Worm (Caenorhabditis elegans): ENCODE measurements around the gene ZK892.4.
"Not testable (repeated sequence)": the region's sequence is repeated elsewhere in the genome, so short reads cannot be mapped to it uniquely, and the experiment has no call there.

ZK892.4 gene

DNA sequence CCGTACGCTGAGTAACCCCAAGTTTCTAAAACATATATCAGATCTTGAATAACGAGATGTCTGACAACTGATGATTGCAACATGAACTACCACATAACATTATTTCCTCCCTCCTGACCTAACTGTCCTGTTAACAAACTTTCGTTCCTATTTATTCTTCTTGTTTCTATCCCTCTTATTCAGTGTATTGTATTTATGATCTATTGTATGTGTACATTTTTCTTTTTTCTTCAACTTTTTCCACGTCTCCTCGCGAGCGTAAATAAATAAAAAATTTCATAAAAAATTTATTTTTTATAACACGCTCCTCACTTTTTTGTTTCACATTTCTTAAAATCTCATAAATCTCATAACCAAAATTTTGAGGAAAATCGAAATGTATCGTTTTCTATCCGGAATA is at the start of gene ZK892.4:
Gene ZK892.4, plus strand, starts transcription at position 301 of the 400 bp plus-strand sequence.
- TF ChIP-seq tbx-37 (GFP tag; conservative IDR thresholded peaks at IDR 0.05); ets-7 (tag; optimal IDR thresholded peaks at IDR 0.05); aly-1 (tag; optimal IDR thresholded peaks at IDR 0.05): not testable (repeated sequence)

DNA sequence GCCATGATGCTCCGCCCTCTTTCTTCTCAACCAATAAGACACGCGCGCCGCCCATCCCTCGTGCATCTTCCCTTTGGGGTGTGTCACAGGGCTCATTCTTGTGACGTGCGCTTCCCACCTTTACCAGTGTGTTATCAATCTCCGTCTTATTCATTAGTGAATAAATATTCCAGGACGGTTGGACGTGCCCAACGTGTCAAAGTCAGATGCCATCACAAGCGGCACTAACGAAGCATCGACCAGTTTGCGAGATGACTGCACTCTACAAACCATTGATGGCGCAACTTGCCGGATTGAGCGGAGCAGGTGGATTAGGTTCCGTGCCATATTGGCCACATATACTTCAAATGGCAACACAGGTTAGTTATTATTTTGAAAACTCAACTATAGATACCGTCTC is 46.2 kb upstream of the ZK892.4 start:
- TF ChIP-seq F13C5.2 (tag; optimal IDR thresholded peaks at IDR 0.05) (no peak), tbx-11 (GFP tag; IDR thresholded peaks at IDR 0.05) (no peak), tra-4 (tag; optimal IDR thresholded peaks at IDR 0.05) (no peak)

DNA sequence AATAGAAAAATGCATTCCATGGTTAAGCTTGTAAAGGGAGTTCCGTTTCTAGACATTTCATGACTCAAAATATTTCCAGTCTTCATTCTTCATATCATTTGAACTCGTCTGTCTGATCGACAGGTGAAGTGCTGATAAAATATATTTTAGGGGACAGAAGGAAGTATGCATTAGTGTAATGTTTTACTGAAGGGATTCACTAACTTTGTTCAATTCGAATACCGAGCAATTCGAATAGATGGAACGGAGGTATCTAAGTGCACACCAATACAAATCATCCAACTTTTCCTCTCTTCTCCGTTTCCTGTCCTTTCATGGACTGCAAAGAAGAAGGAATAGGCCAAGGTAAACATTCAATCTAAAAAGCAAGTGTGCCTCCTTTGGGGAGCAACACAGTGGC is 42.6 kb upstream of the ZK892.4 start:
- TF ChIP-seq scrt-1 (GFP tag; IDR thresholded peaks at IDR 0.05) (no peak), tra-4 (tag; optimal IDR thresholded peaks at IDR 0.05) (no peak), ceh-36 (tag; optimal IDR thresholded peaks at IDR 0.05) (no peak), hmbx-1 (tag; optimal IDR thresholded peaks at IDR 0.05) (no peak), pes-1 (GFP tag; IDR thresholded peaks at IDR 0.05) (no peak), ets-7 (tag; optimal IDR thresholded peaks at IDR 0.05) (no peak)

DNA sequence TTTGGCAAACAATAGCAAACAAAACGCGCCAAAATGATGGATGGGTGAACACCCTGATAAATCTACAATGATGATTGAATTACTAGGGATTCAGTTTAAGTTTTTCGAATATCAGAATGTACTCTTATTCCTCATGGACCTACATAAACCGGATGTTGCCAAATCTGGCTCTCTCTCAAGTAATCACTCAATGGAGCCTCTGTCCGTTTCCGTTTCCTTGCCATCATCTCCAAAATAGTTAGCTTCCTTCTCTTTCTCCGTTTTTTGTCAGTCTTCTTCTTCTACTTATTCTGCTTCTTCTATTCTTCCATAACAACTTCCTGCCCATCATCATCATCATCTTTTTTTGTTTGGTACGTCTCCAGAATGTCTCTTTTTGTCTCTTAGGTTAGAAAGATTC is 41.0 kb upstream of the ZK892.4 start:
- no peak for TF ChIP-seq aly-1 (tag; optimal IDR thresholded peaks at IDR 0.05)
- no peak for TF ChIP-seq hmbx-1 (tag; optimal IDR thresholded peaks at IDR 0.05)
- no peak for TF ChIP-seq tra-4 (tag; optimal IDR thresholded peaks at IDR 0.05)
- no peak for TF ChIP-seq tbx-11 (GFP tag; IDR thresholded peaks at IDR 0.05)
- no peak for TF ChIP-seq tbx-37 (GFP tag; conservative IDR thresholded peaks at IDR 0.05)
- TF ChIP-seq pes-1 (GFP tag; IDR thresholded peaks at IDR 0.05) = no peak
- no peak for TF ChIP-seq scrt-1 (GFP tag; IDR thresholded peaks at IDR 0.05)
- TF ChIP-seq F13C5.2 (tag; optimal IDR thresholded peaks at IDR 0.05) = no peak
- no peak for TF ChIP-seq ceh-13 (GFP tag; optimal IDR thresholded peaks at IDR 0.05)

DNA sequence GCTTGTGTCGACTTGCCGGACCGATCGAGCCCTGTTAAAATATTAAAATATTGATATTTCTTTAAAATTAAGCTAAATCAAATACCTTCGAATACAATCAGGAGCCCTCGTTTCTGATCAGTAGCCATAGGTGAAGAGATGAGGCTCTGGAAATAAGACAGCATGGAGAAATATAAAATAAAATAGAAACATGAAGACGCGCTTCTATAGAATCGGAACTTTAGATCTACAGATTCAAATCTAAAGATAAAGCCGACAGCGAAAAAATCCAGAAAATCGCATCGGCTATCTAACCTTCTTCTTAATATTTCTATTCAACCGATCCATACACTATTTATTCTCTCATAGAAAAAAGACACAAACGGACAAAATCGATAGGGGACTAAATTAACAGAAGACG is 39.4 kb upstream of the ZK892.4 start, which contains the start of gene dtmk-1:
Gene dtmk-1, minus strand, starts transcription at position 146 of the 400 bp plus-strand sequence.
- no peak for TF ChIP-seq tbx-37 (GFP tag; conservative IDR thresholded peaks at IDR 0.05)

DNA sequence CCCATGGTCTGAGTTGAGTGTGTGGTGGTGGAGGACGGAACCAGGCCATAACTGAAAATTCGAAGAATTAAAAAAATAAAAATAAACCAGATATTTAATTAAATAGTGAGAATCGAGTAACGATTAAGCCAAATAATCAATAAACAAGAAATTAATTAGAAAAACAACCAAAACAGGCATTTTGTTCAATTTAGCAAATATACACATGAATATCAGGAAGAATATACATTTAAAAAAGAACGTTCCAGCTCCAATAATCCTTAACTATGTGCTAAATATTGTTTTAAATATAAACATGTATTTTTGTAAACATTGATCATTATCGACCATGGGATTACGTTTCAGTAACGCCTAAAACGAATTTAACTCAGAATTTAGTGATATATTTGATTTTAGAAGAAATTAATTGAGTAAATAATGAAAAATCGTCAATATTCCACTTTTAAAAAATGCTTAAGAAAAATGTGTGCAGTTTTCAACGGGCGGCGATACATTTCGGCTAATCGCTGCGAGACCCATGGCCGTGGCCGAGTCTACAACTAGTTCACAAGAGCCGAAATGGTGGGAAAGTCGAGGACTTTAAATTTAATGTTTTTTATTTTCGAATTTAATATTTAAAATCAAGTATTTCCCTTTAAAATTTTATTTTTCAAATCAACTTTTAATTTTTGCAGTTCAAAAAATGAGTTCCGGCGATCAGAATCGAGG is 38.2 kb upstream of the ZK892.4 start, which contains the start of the genes R53.4 and psf-1:
Gene R53.4, minus strand, starts transcription at position 51 of the 708 bp plus-strand sequence.
Gene psf-1, plus strand, starts transcription at position 675 of the 708 bp plus-strand sequence.
- no peak for TF ChIP-seq ceh-36 (tag; optimal IDR thresholded peaks at IDR 0.05)
- TF ChIP-seq tbx-37 (GFP tag; conservative IDR thresholded peaks at IDR 0.05) = peak; percentile 57; the same call in 1 of the 2 replicates
- no peak for TF ChIP-seq sea-1 (GFP tag; conservative IDR thresholded peaks at IDR 0.05)
- TF ChIP-seq ama-1 (optimal IDR thresholded peaks at IDR 0.05) = no peak
- TF ChIP-seq pes-1 (GFP tag; IDR thresholded peaks at IDR 0.05) = 0 out of 2 replicates have a peak, but pooled peaks have one; percentile 33
- TF ChIP-seq hmbx-1 (tag; optimal IDR thresholded peaks at IDR 0.05) = no peak
- no peak for TF ChIP-seq hnd-1 (tag; optimal IDR thresholded peaks at IDR 0.05)
- TF ChIP-seq scrt-1 (GFP tag; IDR thresholded peaks at IDR 0.05) = no peak
- no peak for TF ChIP-seq ceh-13 (GFP tag; optimal IDR thresholded peaks at IDR 0.05)
- TF ChIP-seq aly-1 (tag; optimal IDR thresholded peaks at IDR 0.05) = no peak

DNA sequence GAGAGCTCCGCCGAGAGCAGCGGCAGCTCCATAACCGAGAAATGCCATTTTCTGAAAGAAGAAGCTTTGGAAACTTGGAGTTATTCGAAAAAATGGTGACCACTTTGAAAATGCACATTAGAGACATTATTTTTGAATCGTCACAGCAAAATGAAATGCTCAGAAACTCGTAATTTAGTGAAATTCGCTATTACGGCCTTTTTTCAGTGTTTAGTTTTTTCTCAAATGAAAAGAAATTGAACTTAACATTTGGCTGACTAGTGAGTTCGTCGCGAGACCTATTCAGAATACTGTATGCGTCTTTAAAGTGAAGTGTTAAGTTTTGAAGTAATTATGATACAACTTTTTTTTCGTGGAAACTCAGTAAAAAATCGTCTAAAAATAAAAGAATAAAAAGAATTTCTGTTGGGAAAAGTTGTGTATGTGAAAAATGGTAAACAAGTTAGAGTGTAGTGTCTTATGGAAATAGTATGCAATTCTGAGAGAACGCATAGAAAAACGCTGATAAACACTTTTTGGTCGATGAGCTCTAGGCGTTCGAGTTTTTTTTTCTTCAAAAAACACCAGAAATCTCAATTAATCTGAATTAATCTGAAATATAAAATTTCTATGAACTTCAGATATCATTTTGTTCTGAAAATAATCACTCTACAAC is 35.8 kb upstream of the ZK892.4 start, which contains the start of gene R53.5:
Gene R53.5, minus strand, starts transcription at position 51 of the 655 bp plus-strand sequence.
- no peak for TF ChIP-seq tra-4 (tag; optimal IDR thresholded peaks at IDR 0.05)
- no peak for TF ChIP-seq tbx-37 (GFP tag; conservative IDR thresholded peaks at IDR 0.05)
- TF ChIP-seq scrt-1 (GFP tag; IDR thresholded peaks at IDR 0.05) = no peak

DNA sequence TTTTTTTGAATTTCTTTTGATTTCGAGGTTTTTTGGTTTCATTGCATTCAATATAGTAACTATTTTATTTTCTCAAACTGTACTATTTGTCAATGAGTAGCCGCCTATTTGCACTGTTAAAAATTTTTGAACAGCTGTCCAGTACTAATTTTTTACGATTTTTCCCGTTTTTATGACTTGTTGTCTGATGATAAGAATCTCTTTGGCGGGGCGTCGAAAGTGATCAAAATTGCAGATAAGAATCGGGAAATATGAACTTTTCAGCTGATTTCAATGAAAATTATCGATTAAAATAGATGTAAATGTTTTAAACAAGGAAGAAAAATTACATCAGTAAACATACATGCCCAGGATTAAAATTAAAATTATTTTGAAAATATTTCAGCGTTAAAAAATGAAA is 32.2 kb upstream of the ZK892.4 start:
- TF ChIP-seq ceh-13 (GFP tag; optimal IDR thresholded peaks at IDR 0.05) (no peak), ceh-36 (tag; optimal IDR thresholded peaks at IDR 0.05) (no peak), tbx-37 (GFP tag; conservative IDR thresholded peaks at IDR 0.05) (no peak), tra-4 (tag; optimal IDR thresholded peaks at IDR 0.05) (no peak), ama-1 (optimal IDR thresholded peaks at IDR 0.05) (no peak), B0310.2 (tag; optimal IDR thresholded peaks at IDR 0.05) (no peak), hnd-1 (tag; optimal IDR thresholded peaks at IDR 0.05) (no peak), pes-1 (GFP tag; IDR thresholded peaks at IDR 0.05) (no peak), flt-1 (GFP tag; IDR thresholded peaks at IDR 0.05) (no peak), F13C5.2 (tag; optimal IDR thresholded peaks at IDR 0.05) (no peak), hmbx-1 (tag; optimal IDR thresholded peaks at IDR 0.05) (no peak), tbx-11 (GFP tag; IDR thresholded peaks at IDR 0.05) (no peak), hmg-4 (GFP tag; optimal IDR thresholded peaks at IDR 0.05) (no peak)

DNA sequence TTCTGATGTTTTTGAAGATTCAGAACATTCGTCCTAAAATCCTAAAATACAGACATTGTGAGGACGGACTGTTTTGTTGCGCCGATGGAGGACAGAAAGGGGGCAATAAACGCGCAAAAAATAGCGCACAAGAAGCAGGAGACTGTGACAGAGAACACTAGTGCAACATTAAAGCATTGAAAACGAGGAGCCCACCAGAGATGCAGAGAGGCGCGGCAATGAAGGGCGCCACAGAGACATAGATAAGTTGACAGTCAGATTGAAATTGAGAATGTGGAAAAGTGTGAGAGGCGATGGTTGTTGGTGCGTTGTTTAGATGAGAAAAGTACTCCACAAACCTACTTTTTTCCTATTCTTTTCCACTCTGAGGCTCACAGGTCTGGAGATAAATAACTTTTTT is 31.4 kb upstream of the ZK892.4 start, which contains the start of gene aakg-5:
Gene aakg-5, minus strand, starts transcription at position 159 of the 400 bp plus-strand sequence.
- TF ChIP-seq tbx-11 (GFP tag; IDR thresholded peaks at IDR 0.05) (no peak), sea-1 (GFP tag; conservative IDR thresholded peaks at IDR 0.05) (no peak), hnd-1 (tag; optimal IDR thresholded peaks at IDR 0.05) (no peak), pes-1 (GFP tag; IDR thresholded peaks at IDR 0.05) (no peak), scrt-1 (GFP tag; IDR thresholded peaks at IDR 0.05) (no peak), ama-1 (optimal IDR thresholded peaks at IDR 0.05) (no peak), tbx-37 (GFP tag; conservative IDR thresholded peaks at IDR 0.05) (no peak), hmbx-1 (tag; optimal IDR thresholded peaks at IDR 0.05) (no peak), ceh-13 (GFP tag; optimal IDR thresholded peaks at IDR 0.05) (no peak), hmg-4 (GFP tag; optimal IDR thresholded peaks at IDR 0.05) (no peak), ceh-36 (tag; optimal IDR thresholded peaks at IDR 0.05) (no peak), aly-1 (tag; optimal IDR thresholded peaks at IDR 0.05) (no peak), ets-7 (tag; optimal IDR thresholded peaks at IDR 0.05) (no peak), flt-1 (GFP tag; IDR thresholded peaks at IDR 0.05) (no peak), tra-4 (tag; optimal IDR thresholded peaks at IDR 0.05) (no peak), B0310.2 (tag; optimal IDR thresholded peaks at IDR 0.05) (no peak), F13C5.2 (tag; optimal IDR thresholded peaks at IDR 0.05) (no peak)

Measured in whole organism, early embryonic.